Fruit fly (Drosophila melanogaster) whole organism, embryonic: Measurements from ENCODE around the gene foxo.

Source experiments
- CG10147 ChIP-seq: fragments of 200-800 bp; sonication (Bioruptor generic); optimal IDR thresholded peaks from 2 replicates; lab custom pipeline; 2019; ENCODE audit warnings: missing biosample characterization, mild to moderate bottlenecking, missing genetic modification characterization, moderate library complexity
- CG10366 ChIP-seq: fragments of 200-800 bp; sonication (Bioruptor generic); IDR thresholded peaks from 2 replicates; pipeline ENCODE4 v1.3.6; 2022; ENCODE audit warnings: missing biosample characterization, missing genetic modification characterization
- CG11560 ChIP-seq: fragments of 200-800 bp; sonication (Bioruptor generic); IDR thresholded peaks from 3 replicates; pipeline ENCODE4 v1.3.6; 2022; ENCODE audit warnings: missing biosample characterization, missing genetic modification characterization
- CG12942 ChIP-seq: fragments of 200-800 bp; sonication (Bioruptor generic); optimal IDR thresholded peaks from 3 replicates; lab custom pipeline; 2016; ENCODE audit warnings: missing biosample characterization, missing genetic modification characterization
- CG13296 ChIP-seq: fragments of 200-800 bp; sonication (Bioruptor generic); optimal IDR thresholded peaks from 3 replicates; lab custom pipeline; 2018; ENCODE audit warnings: missing biosample characterization, mild to moderate bottlenecking, missing genetic modification characterization
- CG14014 ChIP-seq: fragments of 200-800 bp; sonication (Bioruptor generic); IDR thresholded peaks from 2 replicates; pipeline ENCODE4 v1.3.6; 2022; ENCODE audit warnings: missing biosample characterization, missing genetic modification characterization
- CG14667 ChIP-seq: fragments of 200-800 bp; sonication (Bioruptor generic); IDR thresholded peaks from 2 replicates; pipeline ENCODE4 v1.3.6; 2022; ENCODE audit warnings: missing biosample characterization, missing genetic modification characterization
- CG14860 ChIP-seq: fragments of 200-800 bp; sonication (Bioruptor generic); IDR thresholded peaks from 3 replicates; pipeline ENCODE4 v1.3.6; 2022; ENCODE audit warnings: missing biosample characterization, missing genetic modification characterization; ENCODE audit not compliant: partially characterized antibody
- CG15073 ChIP-seq: fragments of 200-800 bp; sonication (Bioruptor generic); optimal IDR thresholded peaks from 2 replicates; lab custom pipeline; 2016; ENCODE audit warnings: missing biosample characterization, missing genetic modification characterization
- CG15269 ChIP-seq: fragments of 200-800 bp; sonication (Bioruptor generic); optimal IDR thresholded peaks from 2 replicates; lab custom pipeline; 2018; ENCODE audit warnings: missing biosample characterization, mild to moderate bottlenecking, missing genetic modification characterization, moderate library complexity
- CG1647 ChIP-seq: fragments of 200-800 bp; sonication (Bioruptor generic); optimal IDR thresholded peaks from 3 replicates; lab custom pipeline; 2016; ENCODE audit warnings: missing biosample characterization, missing genetic modification characterization
- CG17568 ChIP-seq: fragments of 200-800 bp; sonication (Bioruptor generic); optimal IDR thresholded peaks from 2 replicates; lab custom pipeline; 2018; ENCODE audit warnings: missing biosample characterization, mild to moderate bottlenecking, missing genetic modification characterization, moderate library complexity
- CG18599 ChIP-seq: fragments of 200-800 bp; sonication (Bioruptor generic); optimal IDR thresholded peaks from 3 replicates; lab custom pipeline; 2017; ENCODE audit warnings: missing biosample characterization, missing genetic modification characterization, mild to moderate bottlenecking, moderate library complexity, missing genetic modification reagents
- CG2889 ChIP-seq: fragments of 200-800 bp; sonication (Bioruptor generic); IDR thresholded peaks from 3 replicates; pipeline ENCODE4 v1.3.6; 2022; ENCODE audit warnings: missing biosample characterization, missing genetic modification characterization
- CG3281 ChIP-seq: fragments of 200-800 bp; sonication (Bioruptor generic); optimal IDR thresholded peaks from 3 replicates; lab custom pipeline; 2017; ENCODE audit warnings: missing biosample characterization, mild to moderate bottlenecking, missing genetic modification characterization
- CG5953 ChIP-seq: fragments of 200-800 bp; sonication (Bioruptor generic); IDR thresholded peaks from 2 replicates; pipeline ENCODE4 v1.3.6; 2022; ENCODE audit warnings: missing biosample characterization, missing genetic modification characterization
- CG6175 ChIP-seq: fragments of 200-800 bp; sonication (Bioruptor generic); IDR thresholded peaks from 3 replicates; pipeline ENCODE4 v1.3.6; 2022; ENCODE audit warnings: missing biosample characterization, missing genetic modification characterization
- CG7372 ChIP-seq: fragments of 200-800 bp; sonication (Bioruptor generic); IDR thresholded peaks from 2 replicates; pipeline ENCODE4 v1.3.6; 2022; ENCODE audit warnings: missing biosample characterization, missing genetic modification characterization
- CG7556 ChIP-seq: fragments of 200-800 bp; sonication (Bioruptor generic); optimal IDR thresholded peaks from 2 replicates; lab custom pipeline; 2017; ENCODE audit warnings: missing biosample characterization, mild to moderate bottlenecking, missing genetic modification characterization
- CG7745 ChIP-seq: fragments of 200-800 bp; sonication (Bioruptor generic); optimal IDR thresholded peaks from 2 replicates; lab custom pipeline; 2018; ENCODE audit warnings: missing biosample characterization, mild to moderate bottlenecking, missing genetic modification characterization, moderate library complexity
- CG8388 ChIP-seq: fragments of 200-800 bp; sonication (Bioruptor generic); optimal IDR thresholded peaks from 2 replicates; lab custom pipeline; 2019; ENCODE audit warnings: missing biosample characterization, mild to moderate bottlenecking, missing genetic modification characterization, moderate library complexity
- D19B ChIP-seq: fragments of 200-800 bp; sonication (Bioruptor generic); optimal IDR thresholded peaks from 2 replicates; lab custom pipeline; 2017; ENCODE audit warnings: missing biosample characterization, mild to moderate bottlenecking, missing genetic modification characterization
- Dbx ChIP-seq: fragments of 200-800 bp; sonication (Bioruptor generic); IDR thresholded peaks from 3 replicates; pipeline ENCODE4 v1.3.6; 2022; ENCODE audit warnings: missing biosample characterization, missing genetic modification characterization
- E2f2 ChIP-seq: fragments of 200-800 bp; sonication (Bioruptor generic); IDR thresholded peaks from 2 replicates; pipeline ENCODE4 v1.3.6; 2022; ENCODE audit warnings: missing biosample characterization, missing genetic modification characterization
- ERR ChIP-seq: fragments of 200-800 bp; sonication (Bioruptor generic); optimal IDR thresholded peaks from 2 replicates; lab custom pipeline; 2016; ENCODE audit warnings: missing biosample characterization, missing genetic modification characterization
- Fer3 ChIP-seq: fragments of 200-800 bp; sonication (Bioruptor generic); optimal IDR thresholded peaks from 2 replicates; lab custom pipeline; 2018; ENCODE audit warnings: missing biosample characterization, mild to moderate bottlenecking, missing genetic modification characterization, moderate library complexity
- HHEX ChIP-seq: fragments of 200-800 bp; sonication (Bioruptor generic); optimal IDR thresholded peaks from 3 replicates; lab custom pipeline; 2017; ENCODE audit warnings: missing biosample characterization, mild to moderate bottlenecking, missing genetic modification characterization, missing genetic modification reagents
- HLHmδ ChIP-seq: fragments of 200-800 bp; sonication (Bioruptor generic); optimal IDR thresholded peaks from 2 replicates; lab custom pipeline; 2018; ENCODE audit warnings: missing biosample characterization, mild to moderate bottlenecking, missing genetic modification characterization, moderate library complexity
- Kr ChIP-seq: fragments of 200-800 bp; sonication (Bioruptor generic); optimal IDR thresholded peaks from 2 replicates; lab custom pipeline; 2017; ENCODE audit warnings: missing biosample characterization, mild to moderate bottlenecking, missing genetic modification characterization
- Meics ChIP-seq: fragments of 200-800 bp; sonication (Bioruptor generic); optimal IDR thresholded peaks from 2 replicates; lab custom pipeline; 2017; ENCODE audit warnings: missing biosample characterization, mild to moderate bottlenecking, missing genetic modification characterization
- Nf-YA ChIP-seq: fragments of 200-800 bp; sonication (Bioruptor generic); IDR thresholded peaks from 2 replicates; pipeline ENCODE4 v1.3.6; 2022; ENCODE audit warnings: missing biosample characterization, missing genetic modification characterization
- Opbp ChIP-seq: fragments of 200-800 bp; sonication (Bioruptor generic); IDR thresholded peaks from 3 replicates; pipeline ENCODE4 v1.3.6; 2022; ENCODE audit warnings: missing biosample characterization, missing genetic modification characterization; ENCODE audit not compliant: partially characterized antibody
- Pdp1 ChIP-seq, 2 experiments: fragments of 200-800 bp; sonication (Bioruptor generic); optimal IDR thresholded peaks; 3 replicates each; lab custom pipeline; 2016; ENCODE audit warnings: missing biosample characterization in 2 of 2, missing genetic modification characterization in 2 of 2, mild to moderate bottlenecking in 1 of 2, moderate library complexity in 1 of 2
- Ptx1 ChIP-seq: fragments of 200-800 bp; sonication (Bioruptor generic); IDR thresholded peaks from 2 replicates; pipeline ENCODE4 v1.3.6; 2022; ENCODE audit warnings: missing biosample characterization, missing genetic modification characterization
- Spps ChIP-seq: fragments of 200-800 bp; sonication (Bioruptor generic); optimal IDR thresholded peaks from 2 replicates; lab custom pipeline; 2018; ENCODE audit warnings: missing biosample characterization, mild to moderate bottlenecking, missing genetic modification characterization
- Stat92E ChIP-seq, 3 experiments: fragments of >200 bp in 2 of 3; fragments of 200-800 bp in 1 of 3; sonication (Bioruptor generic) in 1 of 3; optimal IDR thresholded peaks; 2 replicates each; lab custom pipeline; 2017 to 2019; ENCODE audit warnings: missing biosample characterization in 3 of 3, missing genetic modification characterization in 3 of 3, mild to moderate bottlenecking in 1 of 3, moderate library complexity in 1 of 3
- abd-A ChIP-seq: fragments of 200-800 bp; sonication (Bioruptor generic); optimal IDR thresholded peaks from 3 replicates; lab custom pipeline; 2019; ENCODE audit warnings: missing biosample characterization, mild to moderate bottlenecking, missing genetic modification characterization, moderate library complexity
- al ChIP-seq: fragments of 200-800 bp; sonication (Bioruptor generic); IDR thresholded peaks from 2 replicates; pipeline ENCODE4 v1.3.6; 2022; ENCODE audit warnings: missing biosample characterization, missing genetic modification characterization
- ase ChIP-seq: fragments of 200-800 bp; sonication (Bioruptor generic); IDR thresholded peaks from 3 replicates; pipeline ENCODE4 v1.3.6; 2022; ENCODE audit warnings: missing biosample characterization, missing genetic modification characterization
- bsh ChIP-seq, 2 experiments: fragments of 200-800 bp; sonication (Bioruptor generic); optimal IDR thresholded peaks; 2 replicates each; lab custom pipeline; 2017 to 2018; ENCODE audit warnings: mild to moderate bottlenecking in 2 of 2, missing biosample characterization in 2 of 2, missing genetic modification characterization in 2 of 2, moderate library complexity in 1 of 2
- ci ChIP-seq: fragments of 200-800 bp; sonication (Bioruptor generic); IDR thresholded peaks from 3 replicates; pipeline ENCODE4 v1.3.6; 2022; ENCODE audit warnings: missing biosample characterization, missing genetic modification characterization
- crol ChIP-seq: fragments of 200-800 bp; sonication (Bioruptor generic); IDR thresholded peaks from 2 replicates; pipeline ENCODE4 v1.3.6; 2022; ENCODE audit warnings: missing biosample characterization, missing genetic modification characterization
- fd3F ChIP-seq: fragments of 200-800 bp; sonication (Bioruptor generic); optimal IDR thresholded peaks from 2 replicates; lab custom pipeline; 2018; ENCODE audit warnings: missing biosample characterization, mild to moderate bottlenecking, missing genetic modification characterization, moderate library complexity
- gcm ChIP-seq: fragments of 200-800 bp; sonication (Bioruptor generic); optimal IDR thresholded peaks from 2 replicates; lab custom pipeline; 2019; ENCODE audit warnings: missing biosample characterization, mild to moderate bottlenecking, missing genetic modification characterization, moderate library complexity
- lilli ChIP-seq: fragments of 200-800 bp; sonication (Bioruptor generic); optimal IDR thresholded peaks from 3 replicates; lab custom pipeline; 2016; ENCODE audit warnings: missing biosample characterization, missing genetic modification characterization
- peb ChIP-seq: fragments of 200-800 bp; sonication (Bioruptor generic); IDR thresholded peaks from 2 replicates; pipeline ENCODE4 v1.3.6; 2022; ENCODE audit warnings: missing biosample characterization, missing genetic modification characterization
- ro ChIP-seq: fragments of 200-800 bp; sonication (Bioruptor generic); IDR thresholded peaks from 2 replicates; pipeline ENCODE4 v1.3.6; 2022; ENCODE audit warnings: missing biosample characterization, missing genetic modification characterization
- tna ChIP-seq: fragments of 200-800 bp; sonication (Bioruptor generic); IDR thresholded peaks from 2 replicates; pipeline ENCODE4 v1.3.6; 2022; ENCODE audit warnings: missing biosample characterization, missing genetic modification characterization; ENCODE audit not compliant: partially characterized antibody
- usp ChIP-seq: fragments of >200 bp; optimal IDR thresholded peaks from 2 replicates; lab custom pipeline; 2017; ENCODE audit warnings: missing biosample characterization, missing genetic modification characterization
- vfl ChIP-seq: fragments of 200-800 bp; sonication (Bioruptor generic); optimal IDR thresholded peaks from 2 replicates; lab custom pipeline; 2016; ENCODE audit warnings: missing biosample characterization, missing genetic modification characterization
- zfh1 ChIP-seq: fragments of 200-800 bp; sonication (Bioruptor generic); IDR thresholded peaks from 3 replicates; pipeline ENCODE4 v1.3.6; 2022; ENCODE audit warnings: missing biosample characterization, missing genetic modification characterization

The foxo gene

DNA sequence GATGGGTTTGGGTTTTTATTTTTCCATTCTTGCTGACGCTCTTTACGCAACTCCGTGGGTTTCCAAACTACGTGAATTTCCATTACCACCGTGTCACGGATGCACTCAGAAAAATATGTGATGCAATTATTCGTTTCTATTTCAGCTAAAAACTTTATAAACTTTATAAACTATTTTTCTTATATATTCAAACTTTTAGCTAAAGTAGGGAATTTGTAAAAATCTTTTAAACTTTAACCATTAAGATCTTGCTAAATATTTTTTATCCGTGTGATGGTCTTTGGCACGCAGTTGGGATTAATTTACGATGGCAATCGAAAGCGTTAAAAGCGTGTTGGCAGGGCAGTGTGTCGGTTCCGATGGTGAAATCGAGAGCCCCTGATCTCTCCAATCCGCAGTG lies 38.7 kb downstream of the foxo start (continued):
- no peak for TF ChIP-seq Stat92E (GFP tag; optimal IDR thresholded peaks at IDR 0.05; lab: Kevin White, UChicago)
- TF ChIP-seq CG10366 (GFP tag; lab: Robert Waterston, UW) = peak; percentile 39; the same call in 1 of the 2 replicates
- TF ChIP-seq CG11560 (tag; lab: Robert Waterston, UW) = no peak
- TF ChIP-seq Fer3 (tag; lab: Kevin White, UChicago) = peak; percentile 50
- TF ChIP-seq CG7372 = 0 out of 2 replicates have a peak, but pooled peaks have one; percentile 15
- peak; percentile 37; the same call in 1 of the 3 replicates for TF ChIP-seq zfh1 (GFP tag; lab: Robert Waterston, UW)
- no peak for TF ChIP-seq tna
- TF ChIP-seq Pdp1 (GFP tag; optimal IDR thresholded peaks at IDR 0.05; lab: Kevin White, UChicago) = peak; percentile 8 to 24
- no peak for TF ChIP-seq Opbp (GFP tag; lab: Robert Waterston, UW)
- TF ChIP-seq CG10147 = no peak
- TF ChIP-seq CG18599 (GFP tag; lab: Kevin White, UChicago) = peak; percentile 67
- TF ChIP-seq usp (GFP tag; lab: Kevin White, UChicago) = no peak
- TF ChIP-seq CG12942 (GFP tag; lab: Kevin White, UChicago) = no peak
- no peak for TF ChIP-seq CG5953 (GFP tag; lab: Robert Waterston, UW)
- TF ChIP-seq CG13296 = peak; percentile 52
- TF ChIP-seq CG7745 (tag; lab: Kevin White, UChicago) = no peak
- TF ChIP-seq CG2889 (GFP tag; lab: Robert Waterston, UW) = no peak
- no peak for TF ChIP-seq D19B (GFP tag; lab: Kevin White, UChicago)
- no peak for TF ChIP-seq CG15073 (GFP tag; lab: Kevin White, UChicago)
- TF ChIP-seq abd-A (tag; lab: Kevin White, UChicago) = no peak
- peak; percentile 30 for TF ChIP-seq gcm (GFP tag; lab: Kevin White, UChicago)
- no peak for TF ChIP-seq vfl
- peak; percentile 21 for TF ChIP-seq fd3F (GFP tag; lab: Kevin White, UChicago)
- TF ChIP-seq CG1647 = no peak
- TF ChIP-seq CG6175 (GFP tag; lab: Robert Waterston, UW) = no peak
- TF ChIP-seq CG8388 (GFP tag; lab: Kevin White, UChicago) = peak; percentile 56
- no peak; the same call in 2 of the 3 replicates for TF ChIP-seq ci (GFP tag; lab: Robert Waterston, UW)
- TF ChIP-seq CG7556 = peak; percentile 60
- TF ChIP-seq ase (GFP tag; lab: Robert Waterston, UW) = no peak
- no peak; the same call in 1 of the 2 replicates for TF ChIP-seq Nf-YA (GFP tag; lab: Robert Waterston, UW)
- peak; percentile 55 for TF ChIP-seq CG14014 (GFP tag; lab: Robert Waterston, UW)
- TF ChIP-seq Ptx1 = peak; percentile 76
- TF ChIP-seq ERR = no peak
- peak in 1 of 2 experiments; percentile 60 for TF ChIP-seq bsh (GFP tag; optimal IDR thresholded peaks at IDR 0.05; lab: Kevin White, UChicago)
- TF ChIP-seq Kr (GFP tag; lab: Kevin White, UChicago) = no peak
- TF ChIP-seq HLHmδ = no peak
- TF ChIP-seq CG17568 = no peak
- peak; percentile 15 for TF ChIP-seq lilli (GFP tag; lab: Kevin White, UChicago)
- TF ChIP-seq CG15269 (tag; lab: Kevin White, UChicago) = peak; percentile 80
- TF ChIP-seq crol (GFP tag; lab: Robert Waterston, UW) = no peak
- peak; percentile 22 for TF ChIP-seq HHEX (GFP tag; lab: Kevin White, UChicago)
- TF ChIP-seq CG3281 (GFP tag; lab: Kevin White, UChicago) = peak; percentile 19
- peak; percentile 32 for TF ChIP-seq Meics (GFP tag; lab: Kevin White, UChicago)
- TF ChIP-seq Dbx (GFP tag; lab: Robert Waterston, UW) = no peak
- no peak for TF ChIP-seq CG14860 (GFP tag; lab: Robert Waterston, UW)
- no peak for TF ChIP-seq Spps
- TF ChIP-seq CG14667 = no peak
- no peak for TF ChIP-seq ro
- TF ChIP-seq E2f2 (GFP tag; lab: Robert Waterston, UW) = peak; percentile 27; the same call in 1 of the 2 replicates
- TF ChIP-seq al (GFP tag; lab: Robert Waterston, UW) = no peak
- no peak for TF ChIP-seq peb (GFP tag; lab: Robert Waterston, UW)
